Fruit fly (Drosophila melanogaster) whole organism: ENCODE data around the gene CG9171.

Source experiments
- CG8478 ChIP-seq: fragments of >200 bp; optimal IDR thresholded peaks from 2 replicates; lab custom pipeline; 2018; ENCODE audit warnings: inconsistent platforms
- Dll ChIP-seq: fragments of >200 bp; optimal IDR thresholded peaks from 2 replicates; lab custom pipeline; 2017
- EcR ChIP-seq, 2 experiments: fragments of >200 bp; optimal IDR thresholded peaks; 2 replicates each; lab custom pipeline; 2017; ENCODE audit warnings: missing biosample characterization in 2 of 2, missing genetic modification characterization in 2 of 2, missing genetic modification reagents in 2 of 2
- pan ChIP-seq: fragments of >200 bp; optimal IDR thresholded peaks from 2 replicates; lab custom pipeline; 2017
- psq ChIP-seq: fragments of >200 bp; optimal IDR thresholded peaks from 2 replicates; lab custom pipeline; 2017
- usp ChIP-seq: fragments of >200 bp; optimal IDR thresholded peaks from 2 replicates; lab custom pipeline; 2017; ENCODE audit warnings: missing biosample characterization, missing genetic modification characterization, mixed read lengths

CG9171 gene

DNA sequence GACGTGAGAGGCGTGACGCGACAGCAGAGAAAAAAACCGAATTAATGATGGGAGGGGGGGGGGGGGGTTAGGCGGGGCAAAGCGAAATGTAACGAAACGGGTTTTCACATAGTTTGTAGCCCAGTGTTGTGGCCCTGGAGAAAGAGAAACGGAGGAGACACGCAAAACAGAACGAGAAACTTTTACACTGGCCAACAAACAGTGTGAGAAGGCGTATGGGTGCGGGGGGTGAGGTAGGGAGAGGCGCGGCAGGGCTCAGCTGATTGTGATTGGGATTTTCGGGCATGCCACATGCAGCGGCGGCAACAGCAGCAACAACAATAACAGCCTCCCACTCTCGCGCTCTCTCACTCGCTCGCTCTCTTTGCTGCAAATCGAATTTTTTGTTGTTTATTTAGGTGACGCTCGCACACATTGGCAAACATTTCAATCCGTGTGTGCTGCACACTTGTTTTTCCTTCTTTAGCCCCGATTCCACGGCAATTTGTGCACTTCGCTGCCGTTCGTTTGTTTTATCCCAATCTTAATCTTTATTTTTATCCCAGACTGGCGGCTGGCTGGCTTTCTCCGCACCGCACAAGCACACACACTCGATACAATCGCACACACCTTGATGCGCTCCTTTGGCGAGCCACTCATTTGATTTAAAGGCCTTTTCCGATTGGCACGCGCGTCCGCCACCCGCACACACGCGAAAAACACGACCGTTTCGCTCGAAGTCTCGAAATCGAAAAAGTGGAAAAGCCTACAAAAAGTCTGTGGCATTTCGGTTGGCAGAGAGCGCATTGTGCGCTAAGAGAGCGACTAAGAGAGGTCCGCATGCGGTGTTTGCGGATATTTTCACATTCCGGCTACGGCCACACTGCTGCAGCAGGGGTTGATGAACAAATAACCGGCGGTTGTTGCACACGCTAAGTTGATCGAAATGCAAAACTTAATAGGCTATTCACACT, at the start of gene CG9171:
Gene CG9171 (minus strand): TSS at position 819 of the 953 bp plus-strand sequence.
- TF ChIP-seq Dll (lab: Kevin White, UChicago) (peak; percentile 22), psq (no peak)

DNA sequence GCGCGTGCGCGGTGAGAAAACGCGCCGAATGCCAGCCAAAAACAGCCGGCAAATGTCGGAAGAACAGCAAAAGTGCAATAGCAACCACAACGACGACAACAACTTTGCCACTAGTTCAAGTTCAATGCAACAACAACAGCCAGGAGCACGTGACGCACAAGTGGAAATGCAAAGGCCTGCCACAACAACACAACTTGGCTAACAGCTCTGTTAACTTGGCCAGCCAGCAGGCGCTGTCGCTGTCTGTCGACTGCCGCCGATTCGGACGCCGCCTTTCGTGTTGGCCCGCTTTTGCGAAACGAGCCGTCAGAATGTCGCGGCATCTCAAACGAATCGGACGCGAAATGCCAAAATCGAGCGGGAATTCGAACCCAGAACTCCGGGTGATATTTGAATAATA, 23.7 kb upstream of the CG9171 start, which contains the start of gene TrissinR:
Gene TrissinR (plus strand): TSS at position 301 of the 400 bp plus-strand sequence.
- no peak for TF ChIP-seq CG8478 (lab: Kevin White, UChicago)
- TF ChIP-seq usp (GFP tag; lab: Kevin White, UChicago), result no peak
- no peak for TF ChIP-seq pan (lab: Kevin White, UChicago)
- no peak for TF ChIP-seq EcR (GFP tag; optimal IDR thresholded peaks at IDR 0.05; lab: Kevin White, UChicago)
- TF ChIP-seq psq, result no peak
- no peak for TF ChIP-seq Dll (lab: Kevin White, UChicago)

DNA sequence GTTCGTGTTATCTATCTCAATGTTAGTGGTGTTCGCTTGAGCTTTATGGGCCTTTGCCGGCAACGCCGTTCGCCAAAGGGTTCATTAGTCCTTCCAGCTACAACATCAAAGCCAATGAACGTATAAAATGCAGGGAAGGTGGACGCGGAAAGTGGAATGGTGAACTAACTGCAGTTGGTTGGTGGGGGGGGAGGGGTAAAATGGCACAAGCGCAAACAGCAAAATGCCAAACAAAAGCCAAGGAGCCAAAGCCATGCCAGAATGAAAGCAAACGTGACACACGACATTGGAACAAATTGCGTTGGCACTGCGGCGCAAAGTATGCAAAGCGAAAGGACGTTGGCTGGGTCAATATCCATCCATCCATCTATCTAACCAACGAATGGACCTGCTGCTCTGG, 20.9 kb upstream of the CG9171 start:
- TF ChIP-seq Dll (lab: Kevin White, UChicago) (no peak), EcR (GFP tag; optimal IDR thresholded peaks at IDR 0.05; lab: Kevin White, UChicago) (no peak), pan (lab: Kevin White, UChicago) (no peak), usp (GFP tag; lab: Kevin White, UChicago) (no peak), CG8478 (lab: Kevin White, UChicago) (no peak), psq (no peak)

DNA sequence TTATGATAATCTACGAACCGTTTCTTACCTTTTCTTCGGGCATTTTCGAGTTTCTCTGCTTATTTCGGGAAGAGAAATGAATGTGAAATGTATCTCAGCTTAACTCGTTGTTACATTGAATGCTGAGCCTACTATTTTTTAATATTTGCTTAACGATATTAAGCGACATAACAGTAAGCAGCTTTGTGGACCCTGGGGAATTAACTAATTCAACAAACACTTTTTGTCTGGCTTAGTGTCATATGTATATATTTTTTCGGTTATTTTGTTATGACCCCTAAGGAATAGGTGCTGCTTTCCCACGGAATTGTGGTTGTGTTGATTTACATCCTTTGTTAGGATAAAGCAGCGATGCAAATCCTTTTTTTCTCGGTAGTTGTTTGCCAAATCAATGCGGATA, 18.3 kb upstream of the CG9171 start, which contains the start of gene COX6CL:
Gene COX6CL (minus strand): TSS at position 101 of the 400 bp plus-strand sequence.
- TF ChIP-seq pan (lab: Kevin White, UChicago) (no peak), psq (no peak), CG8478 (lab: Kevin White, UChicago) (no peak), Dll (lab: Kevin White, UChicago) (no peak), EcR (GFP tag; optimal IDR thresholded peaks at IDR 0.05; lab: Kevin White, UChicago) (no peak), usp (GFP tag; lab: Kevin White, UChicago) (no peak)

DNA sequence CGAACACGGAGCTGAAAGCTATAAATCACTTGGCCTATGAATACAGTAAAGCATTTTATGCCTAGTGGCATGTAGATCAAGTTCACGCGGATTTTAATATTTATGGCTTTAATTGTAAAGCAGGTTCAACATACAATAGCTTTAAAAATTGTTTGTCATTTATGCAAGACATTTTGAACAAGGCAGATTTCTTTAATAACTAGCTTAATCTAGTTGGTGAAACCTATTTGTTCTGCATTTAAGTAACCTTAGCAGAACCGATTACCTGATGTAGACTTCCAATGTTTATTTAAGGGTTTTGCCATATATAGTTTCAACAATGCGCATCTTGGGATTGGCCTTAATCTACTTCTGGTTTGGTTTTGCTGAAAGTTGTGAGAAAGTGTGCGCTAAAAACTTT, 11.2 kb upstream of the CG9171 start, which contains the start of gene CG43307:
Gene CG43307 (plus strand): TSS at position 301 of the 400 bp plus-strand sequence.
- TF ChIP-seq Dll (lab: Kevin White, UChicago) (no peak), pan (lab: Kevin White, UChicago) (no peak), psq (no peak), usp (GFP tag; lab: Kevin White, UChicago) (no peak), EcR (GFP tag; optimal IDR thresholded peaks at IDR 0.05; lab: Kevin White, UChicago) (no peak), CG8478 (lab: Kevin White, UChicago) (no peak)

DNA sequence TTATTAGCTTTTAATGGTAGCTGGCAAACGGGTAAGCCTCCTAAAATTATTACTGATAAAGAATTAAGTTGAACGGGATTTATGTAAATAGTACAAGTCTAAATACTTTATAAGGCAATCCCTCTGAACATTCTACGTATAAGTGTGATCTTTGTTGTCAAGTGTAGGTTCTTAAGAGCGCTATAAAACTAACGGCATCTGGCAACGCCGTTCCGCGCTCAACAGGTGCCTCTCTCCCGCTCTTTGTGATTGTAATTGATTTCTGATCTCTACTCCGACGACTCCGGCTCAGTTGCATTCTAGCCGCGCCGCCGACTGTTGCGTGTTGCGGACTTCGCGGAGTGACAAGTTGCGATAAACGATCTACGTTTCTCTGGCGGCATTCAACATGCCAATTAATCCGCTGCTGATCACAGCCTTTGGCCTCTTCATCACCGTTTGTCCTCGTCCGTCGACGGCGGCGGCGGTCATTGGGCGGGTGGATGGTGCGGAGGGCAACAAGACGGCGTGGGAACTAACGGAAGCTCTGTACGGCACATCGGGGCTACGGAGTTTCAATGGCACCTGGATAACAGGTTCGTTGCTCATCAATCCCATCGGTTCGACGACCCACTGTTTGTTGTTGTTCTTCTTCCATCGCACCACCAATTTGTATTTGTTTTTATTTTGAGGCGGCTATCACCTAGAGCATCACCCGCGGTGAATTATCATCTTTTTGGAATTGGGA, 5.2 kb upstream of the CG9171 start, which contains the start of gene CG11034:
Gene CG11034 (plus strand): TSS at position 305 of the 727 bp plus-strand sequence.
- no peak for TF ChIP-seq psq
- TF ChIP-seq Dll (lab: Kevin White, UChicago), result peak; percentile 69
- TF ChIP-seq pan (lab: Kevin White, UChicago), result no peak
- no peak for TF ChIP-seq CG8478 (lab: Kevin White, UChicago)
- no peak for TF ChIP-seq usp (GFP tag; lab: Kevin White, UChicago)
- TF ChIP-seq EcR (GFP tag; optimal IDR thresholded peaks at IDR 0.05; lab: Kevin White, UChicago), result no peak

DNA sequence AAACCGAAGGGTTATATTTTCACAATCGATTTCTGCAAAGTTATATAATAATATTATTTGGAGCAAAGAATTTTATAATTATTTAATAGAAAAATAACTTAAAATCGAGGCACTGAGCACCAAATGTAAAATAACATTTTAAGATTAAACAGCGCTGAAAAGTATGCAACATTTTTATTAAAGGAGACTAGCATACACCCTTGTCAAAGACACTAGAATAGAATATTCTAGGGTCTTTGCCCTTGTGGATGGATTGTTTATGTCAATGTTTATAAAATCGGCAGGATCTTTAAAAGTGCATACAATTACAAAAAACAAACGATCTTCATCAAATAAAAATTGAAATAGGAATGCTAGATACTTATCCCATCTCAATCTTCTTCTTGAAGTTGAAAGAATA, 4.0 kb upstream of the CG9171 start:
- no peak for TF ChIP-seq CG8478 (lab: Kevin White, UChicago)
- TF ChIP-seq usp (GFP tag; lab: Kevin White, UChicago), result no peak
- TF ChIP-seq Dll (lab: Kevin White, UChicago), result no peak

DNA sequence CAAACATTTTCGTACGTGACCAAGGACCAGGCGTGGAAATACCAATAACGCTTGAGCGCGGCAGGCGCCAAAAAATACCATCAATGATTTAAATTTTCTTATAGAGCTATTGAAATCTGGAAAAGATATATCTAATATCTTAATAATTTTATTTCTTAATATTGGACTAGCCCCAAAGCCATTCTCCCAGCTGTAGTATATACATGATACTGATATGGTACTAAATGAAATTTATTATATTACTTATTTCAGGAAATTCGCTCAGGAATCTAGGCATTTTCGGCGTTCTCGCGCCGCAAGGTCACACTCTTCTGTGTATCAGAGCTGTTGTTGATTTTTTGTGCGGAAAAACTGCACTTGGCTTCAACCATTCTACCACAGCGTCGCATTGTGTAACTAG, 1.9 kb upstream of the CG9171 start, which contains the start of the genes CG14005 and CG7239:
Gene CG14005 (minus strand): TSS at position 50 of the 400 bp plus-strand sequence.
Gene CG7239 (plus strand): TSS at position 295 of the 400 bp plus-strand sequence.
- no peak for TF ChIP-seq CG8478 (lab: Kevin White, UChicago)
- no peak for TF ChIP-seq psq
- TF ChIP-seq EcR (GFP tag; optimal IDR thresholded peaks at IDR 0.05; lab: Kevin White, UChicago), result no peak
- TF ChIP-seq usp (GFP tag; lab: Kevin White, UChicago), result no peak
- no peak for TF ChIP-seq pan (lab: Kevin White, UChicago)
- no peak for TF ChIP-seq Dll (lab: Kevin White, UChicago)

DNA sequence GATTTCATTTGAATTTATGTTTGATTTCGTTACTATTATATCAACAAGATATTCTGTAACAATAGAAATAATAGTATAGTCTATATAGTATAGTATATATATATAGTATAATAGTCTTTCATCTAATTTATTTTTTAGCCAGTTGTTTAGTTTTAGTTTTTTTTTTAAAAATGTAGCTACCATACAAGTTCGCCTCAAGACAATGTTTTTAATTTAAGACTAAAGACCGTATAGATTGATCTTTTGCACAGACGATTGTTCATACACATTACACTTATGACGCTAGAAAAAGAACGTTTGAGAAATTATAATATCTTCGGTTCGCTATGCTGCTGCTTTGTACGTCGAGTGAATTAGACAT, 315 bp upstream of the CG9171 start:
- TF ChIP-seq Dll (lab: Kevin White, UChicago) (no peak), psq (no peak), EcR (GFP tag; optimal IDR thresholded peaks at IDR 0.05; lab: Kevin White, UChicago) (no peak), pan (lab: Kevin White, UChicago) (no peak), usp (GFP tag; lab: Kevin White, UChicago) (no peak), CG8478 (lab: Kevin White, UChicago) (no peak)

DNA sequence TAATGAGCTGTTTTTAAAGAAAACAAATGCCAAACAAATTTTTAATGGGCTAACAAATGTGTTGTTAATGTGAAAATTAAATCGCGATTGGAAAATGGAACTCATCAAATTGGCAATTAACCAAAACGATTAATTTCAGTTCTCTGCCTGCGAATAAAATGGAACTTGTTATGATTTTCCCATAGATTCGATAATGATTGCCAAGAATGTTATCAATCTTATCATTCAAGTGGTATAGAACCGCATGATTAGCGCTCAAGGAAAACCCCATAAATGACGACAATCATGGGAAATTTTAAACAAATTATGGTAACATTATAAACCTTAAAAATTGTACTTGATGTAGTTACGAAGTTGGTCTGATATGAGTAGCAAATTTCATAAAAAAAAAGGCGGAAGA, 1.4 kb downstream of the CG9171 start:
- TF ChIP-seq CG8478 (lab: Kevin White, UChicago) (no peak), usp (GFP tag; lab: Kevin White, UChicago) (no peak), EcR (GFP tag; optimal IDR thresholded peaks at IDR 0.05; lab: Kevin White, UChicago) (no peak), pan (lab: Kevin White, UChicago) (no peak), psq (no peak), Dll (lab: Kevin White, UChicago) (no peak)

DNA sequence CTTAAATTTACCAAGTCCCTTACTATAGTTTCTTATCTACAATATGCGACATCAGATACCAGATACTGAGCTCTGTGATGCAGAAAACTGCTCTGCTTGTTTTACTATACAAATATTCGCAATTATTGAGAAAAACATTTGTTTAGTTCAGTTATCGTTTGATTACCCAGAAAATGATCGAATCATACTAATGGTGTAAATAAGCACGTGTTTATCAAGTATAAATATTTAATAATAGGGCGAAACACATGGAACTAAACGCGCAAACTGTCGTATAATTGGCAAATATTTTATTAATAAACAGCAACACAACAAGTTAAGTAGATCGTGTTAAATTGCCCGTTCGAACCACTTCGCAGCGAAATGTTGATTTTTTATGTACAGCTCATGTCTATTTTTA, 2.1 kb downstream of the CG9171 start:
- TF ChIP-seq CG8478 (lab: Kevin White, UChicago) (no peak), usp (GFP tag; lab: Kevin White, UChicago) (no peak), psq (no peak), EcR (GFP tag; optimal IDR thresholded peaks at IDR 0.05; lab: Kevin White, UChicago) (no peak), pan (lab: Kevin White, UChicago) (no peak), Dll (lab: Kevin White, UChicago) (no peak)
